Fruit fly (Drosophila melanogaster) whole organism, embryonic: Measurements from ENCODE around the gene Vsx2.

ENCODE experiments used
- Bteb2 ChIP-seq: fragments of 200-800 bp; sonication (Bioruptor generic); optimal IDR thresholded peaks from 2 replicates; lab custom pipeline; 2016; ENCODE audit warnings: missing biosample characterization, missing genetic modification characterization
- CG16863 ChIP-seq: fragments of 200-800 bp; sonication (Bioruptor generic); optimal IDR thresholded peaks from 3 replicates; lab custom pipeline; 2016; ENCODE audit warnings: missing biosample characterization, missing genetic modification characterization
- CG4730 ChIP-seq: fragments of 200-800 bp; sonication (Bioruptor generic); IDR thresholded peaks from 2 replicates; pipeline ENCODE4 v1.3.6; 2022; ENCODE audit warnings: missing biosample characterization, missing genetic modification characterization
- Lpt ChIP-seq: fragments of >200 bp; optimal IDR thresholded peaks from 2 replicates; lab custom pipeline; 2018; ENCODE audit warnings: missing biosample characterization, missing genetic modification characterization
- Spps ChIP-seq: fragments of 200-800 bp; sonication (Bioruptor generic); optimal IDR thresholded peaks from 2 replicates; lab custom pipeline; 2018; ENCODE audit warnings: missing biosample characterization, mild to moderate bottlenecking, missing genetic modification characterization
- psq ChIP-seq: fragments of 200-800 bp; sonication (Bioruptor generic); optimal IDR thresholded peaks from 2 replicates; lab custom pipeline; 2017; ENCODE audit warnings: missing biosample characterization, missing genetic modification characterization

DNA sequence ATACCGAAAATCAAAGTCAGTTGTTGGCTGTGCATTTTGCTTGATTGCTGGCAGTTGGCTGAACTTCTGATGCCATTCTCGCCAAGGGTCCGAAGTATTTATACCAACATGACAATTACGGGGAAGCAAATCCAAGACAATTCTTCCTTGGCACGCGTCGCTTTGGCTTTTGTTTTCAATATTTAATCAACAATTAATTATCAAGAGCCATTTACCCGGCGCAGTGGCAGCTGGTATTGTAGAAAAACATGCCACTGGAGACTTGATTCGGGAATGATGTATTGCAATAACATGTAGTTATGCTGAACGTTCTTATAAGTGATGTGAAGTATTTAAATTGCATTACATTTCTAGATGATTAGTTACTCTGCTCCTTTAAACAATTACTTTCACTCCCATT is 58.9 kb downstream of the Vsx2 start, which contains the start of the genes CG32762 and CG4151:
- TF ChIP-seq CG4730 (GFP tag; lab: Robert Waterston, UW), result no peak
- no peak for TF ChIP-seq Spps (tag; lab: Kevin White, UChicago)
- TF ChIP-seq Bteb2 (GFP tag; lab: Kevin White, UChicago), result no peak
- no peak for TF ChIP-seq Lpt (GFP tag; lab: Kevin White, UChicago)
- TF ChIP-seq CG16863, result no peak
- no peak for TF ChIP-seq psq (GFP tag; lab: Kevin White, UChicago)
